Fruit fly (Drosophila melanogaster) whole organism, embryonic: ENCODE results near the gene CG15764.
A peak's percentile ranks its signal among the peaks of the same experiment; 100 is the strongest.

Experiments
- Abd-B ChIP-seq: fragments of 200-800 bp; sonication (Bioruptor generic); optimal IDR thresholded peaks from 2 replicates; lab custom pipeline; 2018; ENCODE audit warnings: missing biosample characterization, mild to moderate bottlenecking, missing genetic modification characterization, moderate library complexity
- Bteb2 ChIP-seq: fragments of 200-800 bp; sonication (Bioruptor generic); optimal IDR thresholded peaks from 2 replicates; lab custom pipeline; 2016; ENCODE audit warnings: missing biosample characterization, missing genetic modification characterization
- C15 ChIP-seq: fragments of 200-800 bp; sonication (Bioruptor generic); IDR thresholded peaks from 3 replicates; pipeline ENCODE4 v1.3.6; 2022; ENCODE audit warnings: missing biosample characterization, missing genetic modification characterization
- CG10267 ChIP-seq: fragments of 200-800 bp; sonication (Bioruptor generic); optimal IDR thresholded peaks from 2 replicates; lab custom pipeline; 2018; ENCODE audit warnings: missing biosample characterization, mild to moderate bottlenecking, missing genetic modification characterization, moderate library complexity
- CG10366 ChIP-seq: fragments of 200-800 bp; sonication (Bioruptor generic); IDR thresholded peaks from 2 replicates; pipeline ENCODE4 v1.3.6; 2022; ENCODE audit warnings: missing biosample characterization, missing genetic modification characterization
- CG10431 ChIP-seq: fragments of 200-800 bp; sonication (Bioruptor generic); optimal IDR thresholded peaks from 3 replicates; lab custom pipeline; 2018; ENCODE audit warnings: missing biosample characterization, mild to moderate bottlenecking, missing genetic modification characterization
- CG11560 ChIP-seq: fragments of 200-800 bp; sonication (Bioruptor generic); IDR thresholded peaks from 3 replicates; pipeline ENCODE4 v1.3.6; 2022; ENCODE audit warnings: missing biosample characterization, missing genetic modification characterization
- CG12391 ChIP-seq: fragments of 200-800 bp; sonication (Bioruptor generic); optimal IDR thresholded peaks from 3 replicates; lab custom pipeline; 2018; ENCODE audit warnings: missing biosample characterization, mild to moderate bottlenecking, missing genetic modification characterization, moderate library complexity
- CG12659 ChIP-seq: fragments of 200-800 bp; sonication (Bioruptor generic); optimal IDR thresholded peaks from 3 replicates; lab custom pipeline; 2017; ENCODE audit warnings: mild to moderate bottlenecking, missing biosample characterization, missing genetic modification reagents, missing genetic modification characterization
- CG12769 ChIP-seq: fragments of 200-800 bp; sonication (Bioruptor generic); optimal IDR thresholded peaks from 2 replicates; lab custom pipeline; 2019; ENCODE audit warnings: missing biosample characterization, mild to moderate bottlenecking, missing genetic modification characterization, moderate library complexity
- CG13123 ChIP-seq: fragments of 200-800 bp; sonication (Bioruptor generic); optimal IDR thresholded peaks from 2 replicates; lab custom pipeline; 2016; ENCODE audit warnings: missing biosample characterization, missing genetic modification characterization
- CG15514 ChIP-seq: fragments of 200-800 bp; sonication (Bioruptor generic); optimal IDR thresholded peaks from 3 replicates; lab custom pipeline; 2017; ENCODE audit warnings: missing biosample characterization, missing genetic modification characterization, mild to moderate bottlenecking, moderate library complexity, missing genetic modification reagents
- CG15696 ChIP-seq: fragments of 200-800 bp; sonication (Bioruptor generic); optimal IDR thresholded peaks from 2 replicates; lab custom pipeline; 2019; ENCODE audit warnings: missing biosample characterization, mild to moderate bottlenecking, missing genetic modification characterization, moderate library complexity
- CG16813 ChIP-seq: fragments of 200-800 bp; sonication (Bioruptor generic); IDR thresholded peaks from 3 replicates; pipeline ENCODE4 v1.3.6; 2022; ENCODE audit warnings: missing biosample characterization, missing genetic modification characterization; ENCODE audit not compliant: partially characterized antibody
- CG16815 ChIP-seq: fragments of 200-800 bp; sonication (Bioruptor generic); optimal IDR thresholded peaks from 3 replicates; lab custom pipeline; 2017; ENCODE audit warnings: missing biosample characterization, mild to moderate bottlenecking, missing genetic modification characterization
- CG30020 ChIP-seq: fragments of 200-800 bp; optimal IDR thresholded peaks from 2 replicates; lab custom pipeline; 2019; ENCODE audit warnings: missing biosample characterization, mild to moderate bottlenecking, missing genetic modification characterization, moderate library complexity
- CG3407 ChIP-seq: fragments of 200-800 bp; sonication (Bioruptor generic); optimal IDR thresholded peaks from 2 replicates; lab custom pipeline; 2018; ENCODE audit warnings: missing biosample characterization, mild to moderate bottlenecking, missing genetic modification characterization
- CG34224 ChIP-seq: fragments of 200-800 bp; sonication (Bioruptor generic); IDR thresholded peaks from 3 replicates; pipeline ENCODE4 v1.3.6; 2022; ENCODE audit warnings: missing biosample characterization, missing genetic modification characterization; ENCODE audit not compliant: partially characterized antibody
- CG3995 ChIP-seq: fragments of 200-800 bp; sonication (Bioruptor generic); optimal IDR thresholded peaks from 3 replicates; lab custom pipeline; 2016; ENCODE audit warnings: missing biosample characterization, missing genetic modification characterization
- CG4328 ChIP-seq: fragments of 200-800 bp; sonication (Bioruptor generic); optimal IDR thresholded peaks from 3 replicates; lab custom pipeline; 2017; ENCODE audit warnings: missing biosample characterization, missing genetic modification reagents, missing genetic modification characterization
- CG7987 ChIP-seq: fragments of 200-800 bp; sonication (Bioruptor generic); optimal IDR thresholded peaks from 2 replicates; lab custom pipeline; 2018; ENCODE audit warnings: missing biosample characterization, mild to moderate bottlenecking, missing genetic modification characterization, moderate library complexity
- CG9437 ChIP-seq: fragments of 200-800 bp; sonication (Bioruptor generic); optimal IDR thresholded peaks from 2 replicates; lab custom pipeline; 2018; ENCODE audit warnings: missing biosample characterization, mild to moderate bottlenecking, missing genetic modification characterization
- CG9817 ChIP-seq: fragments of 200-800 bp; sonication (Bioruptor generic); optimal IDR thresholded peaks from 2 replicates; lab custom pipeline; 2018; ENCODE audit warnings: missing biosample characterization, mild to moderate bottlenecking, missing genetic modification characterization, moderate library complexity
- Dip3 ChIP-seq: fragments of 200-800 bp; sonication (Bioruptor generic); optimal IDR thresholded peaks from 3 replicates; lab custom pipeline; 2016; ENCODE audit warnings: missing biosample characterization, missing genetic modification characterization
- Drgx ChIP-seq: fragments of 200-800 bp; sonication (Bioruptor generic); IDR thresholded peaks from 2 replicates; pipeline ENCODE4 v1.3.6; 2022; ENCODE audit warnings: missing biosample characterization, missing genetic modification characterization
- ERR ChIP-seq: fragments of 200-800 bp; sonication (Bioruptor generic); optimal IDR thresholded peaks from 2 replicates; lab custom pipeline; 2016; ENCODE audit warnings: missing biosample characterization, missing genetic modification characterization
- Fer2 ChIP-seq: fragments of 200-800 bp; sonication (Bioruptor generic); optimal IDR thresholded peaks from 2 replicates; lab custom pipeline; 2018; ENCODE audit warnings: missing biosample characterization, mild to moderate bottlenecking, missing genetic modification characterization, moderate library complexity
- Fer3 ChIP-seq: fragments of 200-800 bp; sonication (Bioruptor generic); optimal IDR thresholded peaks from 2 replicates; lab custom pipeline; 2018; ENCODE audit warnings: missing biosample characterization, mild to moderate bottlenecking, missing genetic modification characterization, moderate library complexity
- GATAe ChIP-seq: fragments of 200-800 bp; sonication (Bioruptor generic); conservative IDR thresholded peaks from 2 replicates; pipeline ENCODE4 v1.3.6; 2022; ENCODE audit warnings: missing biosample characterization, missing genetic modification characterization
- HLH3B ChIP-seq: fragments of 200-800 bp; sonication (Bioruptor generic); IDR thresholded peaks from 2 replicates; pipeline ENCODE4 v1.3.6; 2022; ENCODE audit warnings: missing biosample characterization, missing genetic modification characterization
- HLH54F ChIP-seq: fragments of 200-800 bp; sonication (Bioruptor generic); optimal IDR thresholded peaks from 3 replicates; lab custom pipeline; 2016; ENCODE audit warnings: missing biosample characterization, missing genetic modification characterization
- Hr39 ChIP-seq: fragments of >200 bp; optimal IDR thresholded peaks from 2 replicates; lab custom pipeline; 2017
- Hr78 ChIP-seq, 2 experiments: fragments of 200-800 bp in 1 of 2; fragments of >200 bp in 1 of 2; sonication (Bioruptor generic) in 1 of 2; optimal IDR thresholded peaks; 2 replicates each; lab custom pipeline; 2017 to 2019; ENCODE audit warnings: missing biosample characterization in 2 of 2, missing genetic modification characterization in 2 of 2, mild to moderate bottlenecking in 1 of 2, moderate library complexity in 1 of 2
- PHDP ChIP-seq: fragments of 200-800 bp; sonication (Bioruptor generic); optimal IDR thresholded peaks from 3 replicates; lab custom pipeline; 2018; ENCODE audit warnings: missing biosample characterization, mild to moderate bottlenecking, missing genetic modification characterization, moderate library complexity
- TFAM ChIP-seq: fragments of 200-800 bp; sonication (Bioruptor generic); optimal IDR thresholded peaks from 2 replicates; lab custom pipeline; 2017; ENCODE audit warnings: missing biosample characterization, missing genetic modification characterization, inconsistent platforms
- bcd ChIP-seq: fragments of 200-800 bp; sonication (Bioruptor generic); optimal IDR thresholded peaks from 2 replicates; lab custom pipeline; 2017; ENCODE audit warnings: missing biosample characterization, mild to moderate bottlenecking, missing genetic modification characterization
- br ChIP-seq: fragments of >200 bp; optimal IDR thresholded peaks from 2 replicates; lab custom pipeline; 2017
- btn ChIP-seq: fragments of 200-800 bp; sonication (Bioruptor generic); optimal IDR thresholded peaks from 2 replicates; lab custom pipeline; 2016; ENCODE audit warnings: missing biosample characterization, missing genetic modification characterization
- chn ChIP-seq: fragments of 200-800 bp; sonication (Bioruptor generic); optimal IDR thresholded peaks from 2 replicates; lab custom pipeline; 2016; ENCODE audit warnings: missing biosample characterization, missing genetic modification characterization
- danr ChIP-seq: fragments of 200-800 bp; sonication (Bioruptor generic); IDR thresholded peaks from 2 replicates; pipeline ENCODE4 v1.3.6; 2022; ENCODE audit warnings: missing biosample characterization, missing genetic modification characterization
- dmrt99B ChIP-seq: fragments of 200-800 bp; sonication (Bioruptor generic); optimal IDR thresholded peaks from 2 replicates; lab custom pipeline; 2018; ENCODE audit warnings: missing biosample characterization, mild to moderate bottlenecking, missing genetic modification characterization, moderate library complexity
- hkb ChIP-seq, 2 experiments: fragments of 200-800 bp in 1 of 2; fragments of >200 bp in 1 of 2; sonication (Bioruptor generic) in 1 of 2; IDR thresholded peaks in 1 of 2; optimal IDR thresholded peaks in 1 of 2; 2 replicates each; pipeline versions ENCODE4 v1.3.6 to Lab custom; 2017 to 2022; ENCODE audit warnings: missing biosample characterization in 1 of 2, missing genetic modification characterization in 1 of 2
- ken ChIP-seq: fragments of 200-800 bp; sonication (Bioruptor generic); IDR thresholded peaks from 3 replicates; pipeline ENCODE4 v1.3.6; 2022; ENCODE audit warnings: missing biosample characterization, missing genetic modification characterization
- mirr ChIP-seq: fragments of 200-800 bp; sonication (Bioruptor generic); optimal IDR thresholded peaks from 3 replicates; lab custom pipeline; 2018; ENCODE audit warnings: missing biosample characterization, mild to moderate bottlenecking, missing genetic modification characterization
- mld ChIP-seq: fragments of 200-800 bp; sonication (Bioruptor generic); IDR thresholded peaks from 3 replicates; pipeline ENCODE4 v1.3.6; 2022; ENCODE audit warnings: missing biosample characterization, missing genetic modification characterization; ENCODE audit not compliant: partially characterized antibody
- nmo ChIP-seq: fragments of 200-800 bp; sonication (Bioruptor generic); optimal IDR thresholded peaks from 2 replicates; lab custom pipeline; 2018; ENCODE audit warnings: missing biosample characterization, mild to moderate bottlenecking, missing genetic modification characterization, moderate library complexity
- p53 ChIP-seq: fragments of 200-800 bp; sonication (Bioruptor generic); optimal IDR thresholded peaks from 2 replicates; lab custom pipeline; 2016; ENCODE audit warnings: missing biosample characterization, missing genetic modification characterization
- pnt ChIP-seq: fragments of 200-800 bp; sonication (Bioruptor generic); optimal IDR thresholded peaks from 3 replicates; lab custom pipeline; 2016; ENCODE audit warnings: missing biosample characterization, missing genetic modification characterization
- run ChIP-seq: fragments of 200-800 bp; sonication (Bioruptor generic); optimal IDR thresholded peaks from 3 replicates; lab custom pipeline; 2018; ENCODE audit warnings: missing biosample characterization, mild to moderate bottlenecking, missing genetic modification characterization
- tio ChIP-seq: fragments of 200-800 bp; sonication (Bioruptor generic); optimal IDR thresholded peaks from 2 replicates; lab custom pipeline; 2017; ENCODE audit warnings: missing biosample characterization, missing genetic modification characterization, inconsistent platforms
- zf30C ChIP-seq: fragments of 200-800 bp; sonication (Bioruptor generic); optimal IDR thresholded peaks from 3 replicates; lab custom pipeline; 2018; ENCODE audit warnings: missing biosample characterization, mild to moderate bottlenecking, missing genetic modification characterization

CG15764 gene

dm6 chrX:5847544-5847943 is 21.4 kb upstream of the CG15764 start (continued):
- TF ChIP-seq run, result no peak
- TF ChIP-seq CG13123 (GFP tag; lab: Kevin White, UChicago), result no peak
- no peak for TF ChIP-seq CG16813 (GFP tag; lab: Robert Waterston, UW)
- 0 out of 3 replicates have a peak, but pooled peaks have one; percentile 36 for TF ChIP-seq ken (GFP tag; lab: Robert Waterston, UW)
- TF ChIP-seq CG9437 (GFP tag; lab: Kevin White, UChicago), result no peak
- no peak for TF ChIP-seq mld (GFP tag; lab: Robert Waterston, UW)
- TF ChIP-seq Abd-B, result no peak
- no peak for TF ChIP-seq Fer2 (tag; lab: Kevin White, UChicago)
- TF ChIP-seq CG15514 (GFP tag; lab: Kevin White, UChicago), result peak; percentile 6
- TF ChIP-seq CG11560 (tag; lab: Robert Waterston, UW), result no peak
- TF ChIP-seq GATAe (GFP tag; lab: Robert Waterston, UW), result no peak
- peak; percentile 60 for TF ChIP-seq CG12769 (tag; lab: Kevin White, UChicago)
- TF ChIP-seq CG30020 (tag; lab: Kevin White, UChicago), result no peak
- TF ChIP-seq Drgx, result no peak
- no peak; the same call in 1 of the 2 replicates for TF ChIP-seq CG10366
- no peak for TF ChIP-seq C15 (GFP tag; lab: Robert Waterston, UW)
- TF ChIP-seq CG3407, result no peak
- peak; percentile 6 for TF ChIP-seq pnt (GFP tag; lab: Kevin White, UChicago)
- TF ChIP-seq CG34224 (GFP tag; lab: Robert Waterston, UW), result no peak
- no peak for TF ChIP-seq CG3995 (GFP tag; lab: Kevin White, UChicago)
- no peak for TF ChIP-seq CG10431 (GFP tag; lab: Kevin White, UChicago)
- TF ChIP-seq danr (GFP tag; lab: Robert Waterston, UW), result no peak
- no peak for TF ChIP-seq br (lab: Kevin White, UChicago)
- no peak for TF ChIP-seq CG16815 (GFP tag; lab: Kevin White, UChicago)
- peak; percentile 61 for TF ChIP-seq HLH3B (GFP tag; lab: Robert Waterston, UW)
- peak; percentile 6 for TF ChIP-seq CG12391 (tag; lab: Kevin White, UChicago)
- no peak for TF ChIP-seq p53
- peak; percentile 65 for TF ChIP-seq dmrt99B (tag; lab: Kevin White, UChicago)
- TF ChIP-seq Fer3 (tag; lab: Kevin White, UChicago), result no peak
- TF ChIP-seq nmo, result peak; percentile 5
- no peak for TF ChIP-seq CG15696
- TF ChIP-seq CG12659 (GFP tag; lab: Kevin White, UChicago), result peak; percentile 10
- TF ChIP-seq zf30C (GFP tag; lab: Kevin White, UChicago), result no peak
- no peak for TF ChIP-seq Hr78 (GFP tag; optimal IDR thresholded peaks at IDR 0.05; lab: Kevin White, UChicago)
- TF ChIP-seq ERR (GFP tag; lab: Kevin White, UChicago), result no peak
- TF ChIP-seq CG4328 (GFP tag; lab: Kevin White, UChicago), result no peak
- no peak for TF ChIP-seq hkb (optimal IDR thresholded peaks at IDR 0.05; lab: Kevin White, UChicago)
- 0 out of 2 replicates have a peak, but pooled peaks have one; percentile 18 for TF ChIP-seq hkb (GFP tag; IDR thresholded peaks at IDR 0.05; lab: Robert Waterston, UW)
- TF ChIP-seq Dip3 (GFP tag; lab: Kevin White, UChicago), result no peak
- no peak for TF ChIP-seq Bteb2 (GFP tag; lab: Kevin White, UChicago)
- no peak for TF ChIP-seq tio (GFP tag; lab: Kevin White, UChicago)
- TF ChIP-seq btn (GFP tag; lab: Kevin White, UChicago), result no peak
- TF ChIP-seq CG9817 (tag; lab: Kevin White, UChicago), result peak; percentile 11
- TF ChIP-seq chn (GFP tag; lab: Kevin White, UChicago), result no peak
- no peak for TF ChIP-seq TFAM (GFP tag; lab: Kevin White, UChicago)
- TF ChIP-seq CG7987 (GFP tag; lab: Kevin White, UChicago), result no peak
- TF ChIP-seq Hr39 (lab: Kevin White, UChicago), result no peak
- peak; percentile 17 for TF ChIP-seq PHDP (tag; lab: Kevin White, UChicago)
- TF ChIP-seq bcd (GFP tag; lab: Kevin White, UChicago), result peak; percentile 25
- no peak for TF ChIP-seq HLH54F (GFP tag; lab: Kevin White, UChicago)
- TF ChIP-seq CG10267 (tag; lab: Kevin White, UChicago), result no peak
- no peak for TF ChIP-seq mirr (GFP tag; lab: Kevin White, UChicago)
